Fruit fly (Drosophila melanogaster): ENCODE measurements around the gene nan.

- TF ChIP-seq Crg-1 (GFP tag; optimal IDR thresholded peaks at IDR 0.05) (no peak), CG33017 (tag; optimal IDR thresholded peaks at IDR 0.05) (no peak), pad (GFP tag; optimal IDR thresholded peaks at IDR 0.05) (no peak), toe (GFP tag; optimal IDR thresholded peaks at IDR 0.05) (no peak), ovo (GFP tag; optimal IDR thresholded peaks at IDR 0.05) (no peak), CG7045 (GFP tag; optimal IDR thresholded peaks at IDR 0.05) (no peak), tj (GFP tag; optimal IDR thresholded peaks at IDR 0.05) (no peak), Clk (GFP tag; optimal IDR thresholded peaks at IDR 0.05) (no peak), kay (GFP tag; ENCODE audit: borderline replicate concordance) (no peak), cic (GFP tag; optimal IDR thresholded peaks at IDR 0.05) (no peak), CG7101 (tag; optimal IDR thresholded peaks at IDR 0.05) (no peak)
Measured at dm6 chr3L:14167917-14168316, 21.5 kb downstream of the nan start.
